Worm (Caenorhabditis elegans): Measurements from ENCODE around the gene zipt-7.2.

zipt-7.2 gene

DNA sequence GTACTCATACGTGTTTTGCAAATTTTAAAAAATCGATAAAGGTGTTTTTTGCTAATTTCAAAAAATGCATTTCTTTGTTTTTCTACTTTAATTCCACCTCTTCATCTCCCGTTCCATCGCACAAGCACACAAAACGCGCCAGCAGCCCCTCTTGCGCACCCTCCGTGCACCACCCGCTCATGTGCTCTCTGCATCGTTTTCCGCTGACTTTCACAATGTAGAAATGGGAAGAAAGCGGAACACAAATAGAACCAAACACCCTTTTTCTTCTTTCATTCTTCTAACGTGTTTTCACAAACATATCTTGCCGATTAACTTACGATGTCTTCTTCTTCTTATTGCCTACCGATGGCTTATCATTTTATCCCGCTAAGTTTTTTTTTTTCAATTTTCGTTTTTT lies 14.9 kb downstream of the zipt-7.2 start:
- no peak for TF ChIP-seq aly-2 (tag; optimal IDR thresholded peaks at IDR 0.05)
- no peak for TF ChIP-seq lin-38 (GFP tag; IDR thresholded peaks at IDR 0.05)
- no peak for TF ChIP-seq lin-39 (tag; optimal IDR thresholded peaks at IDR 0.05)
- TF ChIP-seq attf-4 (tag; optimal IDR thresholded peaks at IDR 0.05): no peak
- TF ChIP-seq ceh-82 (tag; optimal IDR thresholded peaks at IDR 0.05): no peak
- no peak for TF ChIP-seq R02D3.7 (tag; optimal IDR thresholded peaks at IDR 0.05)
- TF ChIP-seq spr-3 (GFP tag; optimal IDR thresholded peaks at IDR 0.05): no peak
- peak; percentile 67 for TF ChIP-seq T20F7.1 (GFP tag; optimal IDR thresholded peaks at IDR 0.05)
- TF ChIP-seq unc-62 (GFP tag; optimal IDR thresholded peaks at IDR 0.05 in 1 of 2): no peak
- no peak for TF ChIP-seq unc-62 (tag; optimal IDR thresholded peaks at IDR 0.05)
- no peak for TF ChIP-seq zfp-2 (tag; optimal IDR thresholded peaks at IDR 0.05)
- peak; percentile 92 for TF ChIP-seq dmd-6 (GFP tag; IDR thresholded peaks at IDR 0.05)
- TF ChIP-seq fos-1 (tag; optimal IDR thresholded peaks at IDR 0.05): no peak
- TF ChIP-seq lir-3 (tag; optimal IDR thresholded peaks at IDR 0.05): no peak
- TF ChIP-seq madf-9 (GFP tag; conservative IDR thresholded peaks at IDR 0.05): peak; percentile 48; the same call in 1 of the 2 replicates
- no peak for TF ChIP-seq Y48G9A.11 (GFP tag; IDR thresholded peaks at IDR 0.05)
- no peak for TF ChIP-seq madf-5 (GFP tag; IDR thresholded peaks at IDR 0.05)
- TF ChIP-seq T26A8.4 (GFP tag; IDR thresholded peaks at IDR 0.05): peak; percentile 81
- TF ChIP-seq fkh-10 (GFP tag; optimal IDR thresholded peaks at IDR 0.05): peak; percentile 58
- no peak for TF ChIP-seq nhr-10 (tag; optimal IDR thresholded peaks at IDR 0.05)
- TF ChIP-seq nhr-76 (tag; optimal IDR thresholded peaks at IDR 0.05): no peak
- no peak for TF ChIP-seq Y75B8A.6 (GFP tag; IDR thresholded peaks at IDR 0.05)
- no peak for TF ChIP-seq Y5F2A.4 (GFP tag; optimal IDR thresholded peaks at IDR 0.05)
- TF ChIP-seq lin-29 (GFP tag; IDR thresholded peaks at IDR 0.05): no peak
- TF ChIP-seq nhr-11 (tag; optimal IDR thresholded peaks at IDR 0.05): peak; percentile 62
- no peak for TF ChIP-seq F44E2.7 (GFP tag; IDR thresholded peaks at IDR 0.05)
- peak; percentile 93 for TF ChIP-seq hlh-11 (tag; optimal IDR thresholded peaks at IDR 0.05)
- TF ChIP-seq zfp-3 (GFP tag; conservative IDR thresholded peaks at IDR 0.05): peak; percentile 84
- no peak for TF ChIP-seq egl-27 (tag; optimal IDR thresholded peaks at IDR 0.05)
- peak; percentile 53; the same call in 1 of the 2 replicates for TF ChIP-seq mdt-29 (GFP tag; IDR thresholded peaks at IDR 0.05)
- no peak for TF ChIP-seq zip-11 (GFP tag; IDR thresholded peaks at IDR 0.05)
- no peak for TF ChIP-seq php-3 (GFP tag; IDR thresholded peaks at IDR 0.05)
- TF ChIP-seq rbr-2 (tag; optimal IDR thresholded peaks at IDR 0.05): peak; percentile 87
- TF ChIP-seq ceh-32 (tag; optimal IDR thresholded peaks at IDR 0.05; ENCODE audit: poor library complexity): no peak
- peak; percentile 50; the same call in 1 of the 2 replicates for TF ChIP-seq set-16 (GFP tag; IDR thresholded peaks at IDR 0.05)
- TF ChIP-seq vab-7 (GFP tag; IDR thresholded peaks at IDR 0.05): no peak
- TF ChIP-seq daf-12 (tag; optimal IDR thresholded peaks at IDR 0.05): no peak
- peak; percentile 90 for TF ChIP-seq lin-13 (GFP tag; optimal IDR thresholded peaks at IDR 0.05)
- TF ChIP-seq sdz-12 (GFP tag; optimal IDR thresholded peaks at IDR 0.05): no peak
- peak; percentile 50; the same call in 1 of the 2 replicates for TF ChIP-seq mxl-2 (GFP tag; conservative IDR thresholded peaks at IDR 0.05)
- no peak for TF ChIP-seq D1046.2 (GFP tag; IDR thresholded peaks at IDR 0.05)
- peak; percentile 75 for TF ChIP-seq egl-43 (GFP tag; IDR thresholded peaks at IDR 0.05)
- no peak for TF ChIP-seq F26F4.8 (GFP tag; conservative IDR thresholded peaks at IDR 0.05)
- peak; percentile 99 for TF ChIP-seq aha-1 (tag)
- no peak for TF ChIP-seq nhr-41 (GFP tag; IDR thresholded peaks at IDR 0.05)
- peak; percentile 75 for TF ChIP-seq arid-1 (GFP tag; conservative IDR thresholded peaks at IDR 0.05)
- TF ChIP-seq ztf-11 (tag; optimal IDR thresholded peaks at IDR 0.05): no peak
- TF ChIP-seq nhr-111 (GFP tag; optimal IDR thresholded peaks at IDR 0.05): no peak
- peak in 1 of 2 experiments; percentile 55 for TF ChIP-seq hif-1 (tag; optimal IDR thresholded peaks at IDR 0.05)
- TF ChIP-seq ama-1 (optimal IDR thresholded peaks at IDR 0.05): peak; percentile 4
- no peak for TF ChIP-seq unc-130 (GFP tag; optimal IDR thresholded peaks at IDR 0.05)
- TF ChIP-seq Y105C5A.15 (GFP tag; IDR thresholded peaks at IDR 0.05): no peak
- no peak for TF ChIP-seq gei-8 (GFP tag; optimal IDR thresholded peaks at IDR 0.05)
